Fruit fly (Drosophila melanogaster) whole organism, wandering third instar larva: Measurements from ENCODE around the gene CG4045.

Experiments
- Abd-B ChIP-seq: fragments of >200 bp; optimal IDR thresholded peaks from 2 replicates; lab custom pipeline; 2017; ENCODE audit warnings: missing biosample characterization, missing genetic modification characterization
- Dfd ChIP-seq: fragments of >200 bp; optimal IDR thresholded peaks from 2 replicates; lab custom pipeline; 2017; ENCODE audit warnings: missing biosample characterization, missing genetic modification characterization
- HLH106 ChIP-seq: fragments of 200-800 bp; optimal IDR thresholded peaks from 3 replicates; lab custom pipeline; 2019; ENCODE audit warnings: missing biosample characterization, mild to moderate bottlenecking, missing genetic modification characterization, moderate library complexity
- Hnf4 ChIP-seq: fragments of 200-800 bp; sonication (Bioruptor generic); optimal IDR thresholded peaks from 2 replicates; lab custom pipeline; 2016; ENCODE audit warnings: missing biosample characterization, mild to moderate bottlenecking, missing genetic modification characterization
- Hr83 ChIP-seq: fragments of 200-300 bp; sonication (Bioruptor generic); optimal IDR thresholded peaks from 2 replicates; lab custom pipeline; 2016; ENCODE audit warnings: missing biosample characterization, mild to moderate bottlenecking, missing genetic modification characterization, moderate library complexity; ENCODE audit not compliant: poor library complexity, severe bottlenecking
- Jra ChIP-seq: sonication (Bioruptor generic); optimal IDR thresholded peaks from 2 replicates; lab custom pipeline; 2016; ENCODE audit warnings: missing biosample characterization, missing genetic modification characterization
- fru ChIP-seq: fragments of 200-800 bp; sonication (Bioruptor generic); optimal IDR thresholded peaks from 3 replicates; lab custom pipeline; 2016; ENCODE audit warnings: missing biosample characterization, mild to moderate bottlenecking, missing genetic modification characterization
- h ChIP-seq: fragments of 200-800 bp; sonication (Bioruptor generic); optimal IDR thresholded peaks from 3 replicates; lab custom pipeline; 2016; ENCODE audit warnings: missing biosample characterization, mild to moderate bottlenecking, missing genetic modification characterization
- psq ChIP-seq: fragments of 200-800 bp; sonication (Bioruptor generic); optimal IDR thresholded peaks from 3 replicates; lab custom pipeline; 2017; ENCODE audit warnings: missing biosample characterization, mild to moderate bottlenecking, missing genetic modification characterization, moderate library complexity

DNA sequence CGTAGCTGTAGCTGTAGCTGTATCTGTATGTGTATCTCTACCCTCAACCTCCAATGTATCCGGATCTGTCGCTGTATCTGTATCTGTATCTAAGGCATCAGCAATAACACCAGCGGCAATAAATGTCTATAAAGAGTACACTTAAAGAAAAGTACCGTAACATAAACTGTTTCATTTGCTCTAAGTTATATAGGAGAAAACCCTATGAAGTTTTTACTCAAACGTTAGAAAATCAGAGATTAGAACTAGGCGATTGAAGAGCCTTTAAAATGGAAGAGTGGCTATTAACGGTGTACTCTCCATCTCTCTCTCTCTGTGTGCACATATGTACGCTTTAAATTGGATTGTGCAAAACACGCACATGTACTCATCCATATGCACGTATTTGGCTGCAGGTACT is 22.6 kb upstream of the CG4045 start:
- no peak for TF ChIP-seq Hr83 (GFP tag; lab: Kevin White, UChicago)
- no peak for TF ChIP-seq Dfd
- no peak for TF ChIP-seq Hnf4 (GFP tag; lab: Kevin White, UChicago)
- no peak for TF ChIP-seq h (GFP tag; lab: Kevin White, UChicago)
- TF ChIP-seq HLH106 (tag; lab: Kevin White, UChicago): no peak
- no peak for TF ChIP-seq Jra (GFP tag; lab: Kevin White, UChicago)
- no peak for TF ChIP-seq fru (GFP tag; lab: Kevin White, UChicago)
- no peak for TF ChIP-seq psq
- no peak for TF ChIP-seq Abd-B (GFP tag; lab: Kevin White, UChicago)
